Worm (Caenorhabditis elegans): ENCODE data around the gene R74.8.
A peak's percentile ranks its signal among the peaks of the same experiment; 100 is the strongest.

DNA sequence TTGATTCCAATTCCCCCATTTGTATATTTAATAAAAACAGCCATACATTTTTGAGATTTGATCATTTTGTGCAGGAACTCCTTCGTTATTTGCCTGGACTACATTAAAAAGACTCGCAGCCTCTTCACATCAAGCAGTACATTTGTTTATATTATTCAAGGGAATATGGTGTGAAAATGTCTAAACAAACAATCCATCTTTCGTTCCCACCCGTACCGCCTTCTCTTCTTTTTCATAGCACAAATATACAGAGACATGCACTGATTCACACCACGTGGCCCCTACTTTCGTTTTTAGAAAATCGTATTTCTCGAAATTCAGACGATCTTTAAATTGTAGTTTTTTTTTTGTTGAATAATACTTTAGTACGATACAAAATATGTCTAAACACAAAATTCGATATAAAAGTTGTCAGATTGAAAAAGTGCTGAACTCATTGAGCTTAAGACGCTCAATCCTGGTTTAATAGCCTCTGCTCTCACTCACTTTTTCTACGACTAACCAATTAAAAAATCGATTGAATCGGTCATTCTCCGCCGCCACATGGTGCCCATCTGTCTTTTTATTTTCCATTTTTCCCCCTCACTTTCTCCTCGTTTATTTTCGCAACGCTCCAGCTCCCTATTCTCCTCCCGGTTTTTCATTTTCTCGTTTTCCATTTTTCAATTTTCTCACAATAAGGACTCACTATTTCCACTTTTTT is 10.6 kb upstream of the R74.8 start:
- TF ChIP-seq nfya-1 (tag; optimal IDR thresholded peaks at IDR 0.05) (no peak), tbx-7 (tag; optimal IDR thresholded peaks at IDR 0.05) (no peak), ama-1 (optimal IDR thresholded peaks at IDR 0.05) (peak; percentile 82), ceh-14 (tag; optimal IDR thresholded peaks at IDR 0.05) (no peak), ets-4 (tag; optimal IDR thresholded peaks at IDR 0.05) (no peak), sdc-2 (tag; optimal IDR thresholded peaks at IDR 0.05) (no peak), zip-5 (tag; optimal IDR thresholded peaks at IDR 0.05) (no peak), F13H6.1 (tag; optimal IDR thresholded peaks at IDR 0.05) (no peak)
